Fruit fly (Drosophila melanogaster) S2 (cell line): Measurements from ENCODE around the gene bun.

Experiments used
- CG8478 ChIP-seq: fragments of >200 bp; optimal IDR thresholded peaks from 2 replicates; lab custom pipeline; 2018
- CTCF ChIP-seq, 2 experiments: fragments of >200 bp; optimal IDR thresholded peaks; 2 replicates each; lab custom pipeline; 2018

dm6 chr2L:12539334-12539733 lies 7.1 kb downstream of the bun start:
- TF ChIP-seq CG8478 (lab: Kevin White, UChicago) (no peak), CTCF (optimal IDR thresholded peaks at IDR 0.05; lab: Kevin White, UChicago) (no peak)
